Worm (Caenorhabditis elegans): ENCODE results near the gene C43F9.5.

The C43F9.5 gene

ce11 chrIV:10546589-10547136 is 43.9 kb downstream of the C43F9.5 start, which contains the start of gene zim-1:
zim-1 (plus strand) TSS chrIV:10547086.
- TF ChIP-seq peb-1 (tag; optimal IDR thresholded peaks at IDR 0.05) (no peak), snpc-4 (tag; optimal IDR thresholded peaks at IDR 0.05) (no peak), elt-1 (tag; optimal IDR thresholded peaks at IDR 0.05) (no peak)

- no peak for TF ChIP-seq unc-39 (tag; optimal IDR thresholded peaks at IDR 0.05)
- no peak for TF ChIP-seq elt-3 (tag; optimal IDR thresholded peaks at IDR 0.05)
- TF ChIP-seq snpc-4 (tag; optimal IDR thresholded peaks at IDR 0.05) = no peak
- no peak for TF ChIP-seq nhr-12 (tag; optimal IDR thresholded peaks at IDR 0.05)
- no peak for TF ChIP-seq crh-2 (tag; optimal IDR thresholded peaks at IDR 0.05)
- TF ChIP-seq alr-1 (tag; optimal IDR thresholded peaks at IDR 0.05) = no peak
- TF ChIP-seq mdl-1 (tag; optimal IDR thresholded peaks at IDR 0.05) = no peak
- TF ChIP-seq nhr-23 (tag; optimal IDR thresholded peaks at IDR 0.05) = no peak
- no peak for TF ChIP-seq sem-4 (tag; optimal IDR thresholded peaks at IDR 0.05)
- TF ChIP-seq lin-11 (tag; optimal IDR thresholded peaks at IDR 0.05) = no peak
- TF ChIP-seq gmeb-1 (tag; optimal IDR thresholded peaks at IDR 0.05) = no peak
- TF ChIP-seq zag-1 (tag; optimal IDR thresholded peaks at IDR 0.05) = no peak
- TF ChIP-seq ZK546.5 (tag; optimal IDR thresholded peaks at IDR 0.05) = no peak
- no peak for TF ChIP-seq ceh-16 (tag; optimal IDR thresholded peaks at IDR 0.05)
- no peak for TF ChIP-seq mbf-1 (tag; optimal IDR thresholded peaks at IDR 0.05)
- TF ChIP-seq ceh-82 (tag; optimal IDR thresholded peaks at IDR 0.05) = no peak
- no peak for TF ChIP-seq aly-2 (tag; optimal IDR thresholded peaks at IDR 0.05)
- TF ChIP-seq nhr-77 (tag; optimal IDR thresholded peaks at IDR 0.05) = no peak
- TF ChIP-seq ztf-11 (tag; optimal IDR thresholded peaks at IDR 0.05) = no peak
These were observed 45.5 kb downstream of the C43F9.5 start, which contains the start of gene T07G12.5 for ce11 chrIV:10545038-10545437. T07G12.5 (minus strand) TSS chrIV:10545138.

DNA sequence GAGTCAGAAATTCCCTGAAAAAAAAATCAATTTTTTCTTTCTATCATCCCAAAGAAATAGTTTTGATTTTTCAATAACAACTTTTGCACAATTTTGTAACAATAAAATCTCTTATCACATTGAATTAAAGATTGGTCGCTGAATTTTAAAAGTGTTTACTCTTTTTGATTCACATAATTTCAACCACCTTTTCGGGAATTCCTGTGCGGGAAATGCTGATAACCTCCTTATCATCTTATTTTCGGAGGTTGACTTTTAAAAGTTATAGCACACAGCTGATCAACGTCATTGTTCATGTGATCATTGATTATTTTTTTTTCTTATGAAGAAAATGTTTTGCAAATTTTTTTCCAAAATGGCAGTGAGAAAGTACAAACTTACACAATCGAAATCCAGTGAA is 47.2 kb downstream of the C43F9.5 start:
- TF ChIP-seq snpc-4 (tag; optimal IDR thresholded peaks at IDR 0.05) (no peak), sma-9 (GFP tag; optimal IDR thresholded peaks at IDR 0.05) (peak; percentile 79), sma-9 (tag; optimal IDR thresholded peaks at IDR 0.05) (no peak), blmp-1 (tag; optimal IDR thresholded peaks at IDR 0.05; ENCODE audit: insufficient read depth) (no peak), nhr-77 (tag; optimal IDR thresholded peaks at IDR 0.05) (no peak), alr-1 (tag; optimal IDR thresholded peaks at IDR 0.05) (no peak), nhr-25 (tag; optimal IDR thresholded peaks at IDR 0.05) (no peak), gmeb-1 (tag; optimal IDR thresholded peaks at IDR 0.05) (peak; percentile 40), fos-1 (tag; optimal IDR thresholded peaks at IDR 0.05) (peak; percentile 40), skn-1 (tag; optimal IDR thresholded peaks at IDR 0.05) (no peak), lin-11 (tag; optimal IDR thresholded peaks at IDR 0.05) (no peak), ceh-16 (tag; optimal IDR thresholded peaks at IDR 0.05) (no peak), crh-2 (tag; optimal IDR thresholded peaks at IDR 0.05) (no peak), lsy-2 (tag; optimal IDR thresholded peaks at IDR 0.05) (no peak), lin-39 (tag; optimal IDR thresholded peaks at IDR 0.05) (no peak), elt-1 (tag; optimal IDR thresholded peaks at IDR 0.05) (no peak), sma-3 (GFP tag; optimal IDR thresholded peaks at IDR 0.05) (no peak), F13H6.1 (tag; optimal IDR thresholded peaks at IDR 0.05) (no peak), egl-27 (tag; optimal IDR thresholded peaks at IDR 0.05) (no peak), nhr-12 (tag; optimal IDR thresholded peaks at IDR 0.05) (no peak), dmd-4 (tag; optimal IDR thresholded peaks at IDR 0.05) (no peak), C34F6.9 (tag; optimal IDR thresholded peaks at IDR 0.05) (no peak), unc-62 (GFP tag; optimal IDR thresholded peaks at IDR 0.05) (no peak)

DNA sequence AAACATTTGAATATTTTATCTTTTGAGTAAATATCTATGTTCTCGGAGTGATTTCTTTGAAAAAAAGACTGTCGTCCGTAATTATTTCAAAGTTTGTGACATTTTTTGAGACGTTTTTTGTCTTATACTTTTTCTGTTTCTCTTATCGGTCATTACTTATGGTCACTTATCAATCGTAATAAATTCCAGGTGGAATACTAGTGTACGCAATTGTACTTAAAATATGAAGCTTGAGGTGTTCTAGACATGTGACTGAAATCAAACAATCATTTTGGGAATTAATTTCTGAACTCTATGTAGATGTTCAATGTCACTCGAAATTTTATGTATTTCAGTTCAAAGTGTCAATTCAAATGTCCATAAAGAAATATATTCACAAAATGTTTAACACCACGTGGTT is 48.3 kb downstream of the C43F9.5 start:
- TF ChIP-seq nhr-237 (tag; optimal IDR thresholded peaks at IDR 0.05) (no peak), nhr-12 (tag; optimal IDR thresholded peaks at IDR 0.05) (no peak), elt-1 (tag; optimal IDR thresholded peaks at IDR 0.05) (no peak), mbf-1 (tag; optimal IDR thresholded peaks at IDR 0.05) (no peak), mab-5 (tag; optimal IDR thresholded peaks at IDR 0.05) (no peak), snpc-4 (tag; optimal IDR thresholded peaks at IDR 0.05) (no peak), ceh-82 (tag; optimal IDR thresholded peaks at IDR 0.05) (no peak), ama-1 (optimal IDR thresholded peaks at IDR 0.05) (no peak), mdl-1 (tag; optimal IDR thresholded peaks at IDR 0.05) (no peak), nhr-23 (tag; optimal IDR thresholded peaks at IDR 0.05) (no peak), sem-4 (tag; optimal IDR thresholded peaks at IDR 0.05) (no peak), zag-1 (tag; optimal IDR thresholded peaks at IDR 0.05) (no peak), ZK546.5 (tag; optimal IDR thresholded peaks at IDR 0.05) (no peak), nhr-129 (tag; optimal IDR thresholded peaks at IDR 0.05) (no peak), sma-3 (GFP tag; optimal IDR thresholded peaks at IDR 0.05) (no peak), lin-39 (tag; optimal IDR thresholded peaks at IDR 0.05) (no peak), ztf-4 (tag; optimal IDR thresholded peaks at IDR 0.05) (no peak), sma-9 (GFP tag; optimal IDR thresholded peaks at IDR 0.05) (no peak), sma-9 (tag; optimal IDR thresholded peaks at IDR 0.05) (no peak), gmeb-1 (tag; optimal IDR thresholded peaks at IDR 0.05) (no peak), F13H6.1 (tag; optimal IDR thresholded peaks at IDR 0.05) (no peak)

Measured in whole organism, L2 larva.